Worm (Caenorhabditis elegans): Measurements from ENCODE around the gene F02C9.2.

DNA sequence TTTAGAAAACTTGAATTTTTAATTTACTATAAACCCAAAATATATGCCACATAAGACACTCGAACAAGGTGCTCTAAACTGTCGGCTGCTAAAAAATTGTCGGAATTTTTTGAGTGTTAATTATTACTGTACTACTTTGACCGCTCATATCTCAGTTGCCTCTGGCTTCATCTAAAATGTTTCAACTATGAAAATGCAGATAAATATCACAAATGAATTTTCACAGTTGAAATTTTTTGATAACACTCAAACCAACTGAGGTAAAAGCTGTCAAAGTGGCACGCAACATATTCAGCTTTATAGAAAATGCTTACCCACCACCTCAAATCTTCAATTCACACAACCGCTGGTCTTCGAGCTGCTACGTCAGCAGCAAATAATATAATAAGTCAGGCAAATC, 44.7 kb upstream of the F02C9.2 start, which contains the start of gene acs-21:
- TF ChIP-seq ztf-25 (GFP tag; IDR thresholded peaks at IDR 0.05): no peak
- no peak for TF ChIP-seq pha-4 (tag; optimal IDR thresholded peaks at IDR 0.05)
- no peak for TF ChIP-seq ztf-28 (GFP tag; IDR thresholded peaks at IDR 0.05)

Data from whole organism, young adult.